Fruit fly (Drosophila melanogaster): Measurements from ENCODE around the gene CG31835.

Gene CG31835

DNA sequence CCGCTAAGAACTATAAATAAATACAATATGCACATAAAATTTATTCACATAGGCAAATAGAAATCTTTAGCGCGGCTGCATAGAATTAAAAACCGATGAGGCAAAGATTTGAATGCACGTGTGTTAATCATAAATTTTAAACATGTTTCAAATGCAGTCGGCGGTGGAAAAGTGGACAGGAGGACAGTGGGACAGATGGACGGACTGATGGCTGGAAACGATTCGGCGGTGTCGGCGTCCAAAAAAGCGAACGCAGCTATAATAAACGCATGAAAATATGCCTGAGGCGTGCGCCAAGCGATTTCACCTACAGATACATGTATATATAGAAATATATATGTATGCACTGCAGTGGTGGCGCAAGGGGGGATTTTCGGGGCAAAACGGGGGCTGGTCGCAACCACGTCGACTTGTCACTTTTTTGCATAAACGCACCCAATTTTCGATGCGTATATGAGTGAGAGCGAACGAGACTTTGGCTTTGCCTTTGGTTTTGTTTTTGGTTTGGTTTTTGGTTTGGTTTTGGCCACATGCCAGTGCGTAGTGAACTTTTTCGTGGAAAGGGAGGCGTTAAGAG lies 36.1 kb upstream of the CG31835 start:
- TF ChIP-seq Eip78C (GFP tag) (peak; percentile 54), CG8119 (GFP tag; IDR thresholded peaks at IDR 0.05) (0 out of 3 replicates have a peak, but pooled peaks have one; percentile 19), CG4318 (GFP tag; optimal IDR thresholded peaks at IDR 0.05) (no peak), eg (GFP tag; IDR thresholded peaks at IDR 0.05) (peak; percentile 42; the same call in 2 of the 3 replicates), Sox15 (GFP tag; optimal IDR thresholded peaks at IDR 0.05) (no peak), svp (GFP tag) (peak; percentile 39)

DNA sequence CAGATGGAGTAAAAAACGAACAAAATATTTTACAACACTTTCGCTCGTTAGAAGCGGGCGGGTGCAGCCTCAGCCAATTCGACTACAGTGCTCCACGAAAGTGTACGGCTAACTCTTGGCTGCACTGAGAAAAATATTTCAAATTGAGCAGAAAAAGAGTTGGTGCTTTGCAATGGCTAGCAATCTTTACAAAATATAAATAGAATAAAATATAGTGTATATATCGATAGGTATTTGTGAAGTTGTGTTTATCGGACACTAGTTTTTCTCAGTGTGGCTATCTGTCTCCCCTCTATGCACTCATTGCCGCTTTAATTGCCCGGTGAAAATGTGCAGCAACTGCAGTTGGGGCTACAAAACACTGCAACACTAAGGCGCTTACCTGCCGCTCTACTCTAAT lies 34.1 kb upstream of the CG31835 start:
- TF ChIP-seq CG11294 (GFP tag; IDR thresholded peaks at IDR 0.05), result no peak
- peak; percentile 92 for TF ChIP-seq CG8119 (GFP tag; IDR thresholded peaks at IDR 0.05)
- TF ChIP-seq Sox102F (GFP tag; optimal IDR thresholded peaks at IDR 0.05), result no peak
- peak; percentile 39 for TF ChIP-seq CG10631 (GFP tag; optimal IDR thresholded peaks at IDR 0.05)
- no peak for TF ChIP-seq CG31627 (GFP tag; optimal IDR thresholded peaks at IDR 0.05)
- no peak for TF ChIP-seq Smox (GFP tag; optimal IDR thresholded peaks at IDR 0.05)
- peak; percentile 72 for TF ChIP-seq Lpt (GFP tag; optimal IDR thresholded peaks at IDR 0.05)
- no peak for TF ChIP-seq cyc (GFP tag; optimal IDR thresholded peaks at IDR 0.05)
- TF ChIP-seq fd59A (GFP tag; optimal IDR thresholded peaks at IDR 0.05), result no peak
- TF ChIP-seq salr (GFP tag; optimal IDR thresholded peaks at IDR 0.05), result peak in 1 of 2 experiments; percentile 44
- TF ChIP-seq spab (GFP tag; optimal IDR thresholded peaks at IDR 0.05), result no peak
- peak; percentile 45 for TF ChIP-seq net (GFP tag; optimal IDR thresholded peaks at IDR 0.05)
- TF ChIP-seq Hr39 (GFP tag; optimal IDR thresholded peaks at IDR 0.05), result no peak
- TF ChIP-seq pdm3 (GFP tag; optimal IDR thresholded peaks at IDR 0.05), result peak; percentile 43
- TF ChIP-seq ss (GFP tag; optimal IDR thresholded peaks at IDR 0.05), result no peak
- TF ChIP-seq vri (GFP tag; optimal IDR thresholded peaks at IDR 0.05), result no peak
- peak; percentile 92 for TF ChIP-seq CG15336 (GFP tag; IDR thresholded peaks at IDR 0.05)
- TF ChIP-seq Met (GFP tag; optimal IDR thresholded peaks at IDR 0.05), result no peak
- no peak for TF ChIP-seq CG34406 (GFP tag; optimal IDR thresholded peaks at IDR 0.05)
- peak; percentile 72 for TF ChIP-seq OdsH (GFP tag; optimal IDR thresholded peaks at IDR 0.05)
- TF ChIP-seq CG6792 (GFP tag; optimal IDR thresholded peaks at IDR 0.05), result peak; percentile 23
- TF ChIP-seq Ets96B (tag; optimal IDR thresholded peaks at IDR 0.05), result no peak
- TF ChIP-seq acj6 (GFP tag; optimal IDR thresholded peaks at IDR 0.05), result peak; percentile 28
- TF ChIP-seq CG8632 (GFP tag; optimal IDR thresholded peaks at IDR 0.05), result no peak
- peak; percentile 55 for TF ChIP-seq achi (GFP tag; optimal IDR thresholded peaks at IDR 0.05)
- no peak for TF ChIP-seq CG7368 (GFP tag; optimal IDR thresholded peaks at IDR 0.05)
- TF ChIP-seq CG9139 (GFP tag; optimal IDR thresholded peaks at IDR 0.05), result no peak
- no peak for TF ChIP-seq CG8319 (GFP tag; optimal IDR thresholded peaks at IDR 0.05)
- TF ChIP-seq eg (GFP tag; IDR thresholded peaks at IDR 0.05), result peak; percentile 73
- no peak for TF ChIP-seq Hr38 (GFP tag; optimal IDR thresholded peaks at IDR 0.05)
- TF ChIP-seq dac (GFP tag; optimal IDR thresholded peaks at IDR 0.05), result peak; percentile 82
- TF ChIP-seq CG32006 (GFP tag; optimal IDR thresholded peaks at IDR 0.05), result peak; percentile 94
- TF ChIP-seq fkh (GFP tag; optimal IDR thresholded peaks at IDR 0.05), result no peak
- TF ChIP-seq CG10669 (GFP tag; optimal IDR thresholded peaks at IDR 0.05), result no peak
- TF ChIP-seq fd85E (GFP tag; optimal IDR thresholded peaks at IDR 0.05), result no peak
- TF ChIP-seq topi (GFP tag; optimal IDR thresholded peaks at IDR 0.05), result no peak
- peak; percentile 21 for TF ChIP-seq svp (GFP tag)
- no peak for TF ChIP-seq lz (GFP tag; optimal IDR thresholded peaks at IDR 0.05)
- TF ChIP-seq CG4318 (GFP tag; optimal IDR thresholded peaks at IDR 0.05), result peak; percentile 89
- no peak for TF ChIP-seq CG16779 (tag; optimal IDR thresholded peaks at IDR 0.05)
- no peak for TF ChIP-seq esn (GFP tag; optimal IDR thresholded peaks at IDR 0.05)
- no peak for TF ChIP-seq Eip75B (GFP tag; optimal IDR thresholded peaks at IDR 0.05)
- no peak for TF ChIP-seq Sox14 (GFP tag; optimal IDR thresholded peaks at IDR 0.05)
- no peak for TF ChIP-seq Gug (GFP tag; IDR thresholded peaks at IDR 0.05)
- peak; percentile 93 for TF ChIP-seq Hr4 (GFP tag; optimal IDR thresholded peaks at IDR 0.05)
- TF ChIP-seq Sox15 (GFP tag; optimal IDR thresholded peaks at IDR 0.05), result no peak
- TF ChIP-seq Ets21C (GFP tag; optimal IDR thresholded peaks at IDR 0.05), result no peak
- peak; percentile 90 for TF ChIP-seq Eip78C (GFP tag)
- TF ChIP-seq Eip93F (GFP tag; optimal IDR thresholded peaks at IDR 0.05), result no peak
- TF ChIP-seq CG11762 (GFP tag; optimal IDR thresholded peaks at IDR 0.05; ENCODE audit: insufficient read depth), result no peak
